Fruit fly (Drosophila melanogaster) whole organism, embryonic: ENCODE data around the gene TfIIS.

Experiments used
- Abd-B ChIP-seq: fragments of 200-800 bp; sonication (Bioruptor generic); optimal IDR thresholded peaks from 2 replicates; lab custom pipeline; 2018; ENCODE audit warnings: missing biosample characterization, mild to moderate bottlenecking, missing genetic modification characterization, moderate library complexity
- Adf1 ChIP-seq: fragments of 200-800 bp; sonication (Bioruptor generic); IDR thresholded peaks from 2 replicates; pipeline ENCODE4 v1.3.6; 2022; ENCODE audit warnings: missing biosample characterization, missing genetic modification characterization
- Aef1 ChIP-seq: fragments of 200-800 bp; sonication (Bioruptor generic); IDR thresholded peaks from 3 replicates; pipeline ENCODE4 v1.3.6; 2022; ENCODE audit warnings: missing biosample characterization, missing genetic modification characterization
- Asciz ChIP-seq: fragments of 200-800 bp; sonication (Bioruptor generic); optimal IDR thresholded peaks from 2 replicates; lab custom pipeline; 2017; ENCODE audit warnings: missing biosample characterization, mild to moderate bottlenecking, missing genetic modification characterization, missing genetic modification reagents
- Bgb ChIP-seq: fragments of 200-800 bp; sonication (Bioruptor generic); IDR thresholded peaks from 2 replicates; pipeline ENCODE4 v1.3.6; 2022; ENCODE audit warnings: missing biosample characterization, missing genetic modification characterization; ENCODE audit not compliant: partially characterized antibody
- CG12659 ChIP-seq: fragments of 200-800 bp; sonication (Bioruptor generic); optimal IDR thresholded peaks from 3 replicates; lab custom pipeline; 2017; ENCODE audit warnings: mild to moderate bottlenecking, missing biosample characterization, missing genetic modification reagents, missing genetic modification characterization
- CG13287 ChIP-seq: fragments of 200-800 bp; sonication (Bioruptor generic); IDR thresholded peaks from 2 replicates; pipeline ENCODE4 v1.3.6; 2022; ENCODE audit warnings: missing biosample characterization, missing genetic modification characterization; ENCODE audit not compliant: partially characterized antibody
- CG17829 ChIP-seq: fragments of 200-800 bp; optimal IDR thresholded peaks from 2 replicates; lab custom pipeline; 2019; ENCODE audit warnings: missing biosample characterization, mild to moderate bottlenecking, missing genetic modification characterization, moderate library complexity
- CG18764 ChIP-seq: fragments of 200-800 bp; sonication (Bioruptor generic); optimal IDR thresholded peaks from 3 replicates; lab custom pipeline; 2016; ENCODE audit warnings: missing biosample characterization, missing genetic modification characterization
- CG30020 ChIP-seq: fragments of 200-800 bp; optimal IDR thresholded peaks from 2 replicates; lab custom pipeline; 2019; ENCODE audit warnings: missing biosample characterization, mild to moderate bottlenecking, missing genetic modification characterization, moderate library complexity
- CG32772 ChIP-seq: fragments of 200-800 bp; sonication (Bioruptor generic); IDR thresholded peaks from 2 replicates; pipeline ENCODE4 v1.3.6; 2022; ENCODE audit warnings: missing biosample characterization, missing genetic modification characterization
- CG3838 ChIP-seq: fragments of 200-800 bp; sonication (Bioruptor generic); optimal IDR thresholded peaks from 3 replicates; lab custom pipeline; 2016; ENCODE audit warnings: missing biosample characterization, missing genetic modification characterization
- CG3847 ChIP-seq: fragments of 200-800 bp; sonication (Bioruptor generic); IDR thresholded peaks from 2 replicates; pipeline ENCODE4 v1.3.6; 2022; ENCODE audit warnings: missing biosample characterization, missing genetic modification characterization
- CG42726 ChIP-seq: fragments of 200-800 bp; sonication (Bioruptor generic); IDR thresholded peaks from 2 replicates; pipeline ENCODE4 v1.3.6; 2022; ENCODE audit warnings: missing biosample characterization, missing genetic modification characterization; ENCODE audit not compliant: partially characterized antibody
- CG4282 ChIP-seq: fragments of 200-800 bp; sonication (Bioruptor generic); optimal IDR thresholded peaks from 2 replicates; lab custom pipeline; 2016; ENCODE audit warnings: missing biosample characterization, missing genetic modification characterization
- CG4617 ChIP-seq: fragments of 200-800 bp; sonication (Bioruptor generic); optimal IDR thresholded peaks from 3 replicates; lab custom pipeline; 2016; ENCODE audit warnings: missing biosample characterization, missing genetic modification characterization, borderline replicate concordance
- CG6765 ChIP-seq: fragments of 200-800 bp; sonication (Bioruptor generic); optimal IDR thresholded peaks from 3 replicates; lab custom pipeline; 2017; ENCODE audit warnings: missing biosample characterization, mild to moderate bottlenecking, missing genetic modification characterization
- CG6854 ChIP-seq: fragments of 200-800 bp; sonication (Bioruptor generic); optimal IDR thresholded peaks from 3 replicates; lab custom pipeline; 2017; ENCODE audit warnings: missing biosample characterization, mild to moderate bottlenecking, missing genetic modification characterization
- CG8281 ChIP-seq: fragments of 200-800 bp; sonication (Bioruptor generic); optimal IDR thresholded peaks from 2 replicates; lab custom pipeline; 2018; ENCODE audit warnings: missing biosample characterization, mild to moderate bottlenecking, missing genetic modification characterization, moderate library complexity
- CG8388 ChIP-seq: fragments of 200-800 bp; sonication (Bioruptor generic); optimal IDR thresholded peaks from 2 replicates; lab custom pipeline; 2019; ENCODE audit warnings: missing biosample characterization, mild to moderate bottlenecking, missing genetic modification characterization, moderate library complexity
- CG8944 ChIP-seq: fragments of 200-800 bp; sonication (Bioruptor generic); optimal IDR thresholded peaks from 3 replicates; lab custom pipeline; 2016; ENCODE audit warnings: missing biosample characterization, missing genetic modification characterization
- CG9437 ChIP-seq: fragments of 200-800 bp; sonication (Bioruptor generic); optimal IDR thresholded peaks from 2 replicates; lab custom pipeline; 2018; ENCODE audit warnings: missing biosample characterization, mild to moderate bottlenecking, missing genetic modification characterization
- CoRest ChIP-seq: fragments of 200-800 bp; sonication (Bioruptor generic); optimal IDR thresholded peaks from 3 replicates; lab custom pipeline; 2018; ENCODE audit warnings: missing biosample characterization, mild to moderate bottlenecking, missing genetic modification characterization, moderate library complexity
- Dfd ChIP-seq, 2 experiments: fragments of >200 bp; optimal IDR thresholded peaks; 2 replicates each; lab custom pipeline; 2017; ENCODE audit warnings: missing biosample characterization in 2 of 2, missing genetic modification characterization in 2 of 2
- HHEX ChIP-seq: fragments of 200-800 bp; sonication (Bioruptor generic); optimal IDR thresholded peaks from 3 replicates; lab custom pipeline; 2017; ENCODE audit warnings: missing biosample characterization, mild to moderate bottlenecking, missing genetic modification characterization, missing genetic modification reagents
- MTF-1 ChIP-seq: fragments of 200-800 bp; sonication (Bioruptor generic); optimal IDR thresholded peaks from 2 replicates; lab custom pipeline; 2018; ENCODE audit warnings: missing biosample characterization, mild to moderate bottlenecking, missing genetic modification characterization, borderline replicate concordance
- Max ChIP-seq: fragments of 200-800 bp; sonication (Bioruptor generic); optimal IDR thresholded peaks from 2 replicates; lab custom pipeline; 2016; ENCODE audit warnings: missing biosample characterization, mild to moderate bottlenecking, missing genetic modification characterization
- PHDP ChIP-seq: fragments of 200-800 bp; sonication (Bioruptor generic); optimal IDR thresholded peaks from 3 replicates; lab custom pipeline; 2018; ENCODE audit warnings: missing biosample characterization, mild to moderate bottlenecking, missing genetic modification characterization, moderate library complexity
- Rx ChIP-seq: fragments of 200-800 bp; sonication (Bioruptor generic); IDR thresholded peaks from 2 replicates; pipeline ENCODE4 v1.3.6; 2022; ENCODE audit warnings: missing biosample characterization, missing genetic modification characterization
- Side ChIP-seq: fragments of 200-800 bp; sonication (Bioruptor generic); optimal IDR thresholded peaks from 2 replicates; lab custom pipeline; 2016; ENCODE audit warnings: missing biosample characterization, missing genetic modification characterization
- ato ChIP-seq: fragments of 200-800 bp; sonication (Bioruptor generic); IDR thresholded peaks from 2 replicates; pipeline ENCODE4 v1.3.6; 2022; ENCODE audit warnings: missing biosample characterization, missing genetic modification characterization; ENCODE audit not compliant: partially characterized antibody
- br ChIP-seq: fragments of >200 bp; optimal IDR thresholded peaks from 2 replicates; lab custom pipeline; 2017
- chm ChIP-seq: fragments of 200-800 bp; sonication (Bioruptor generic); IDR thresholded peaks from 2 replicates; pipeline ENCODE4 v1.3.6; 2022; ENCODE audit warnings: missing biosample characterization, missing genetic modification characterization
- chn ChIP-seq: fragments of 200-800 bp; sonication (Bioruptor generic); optimal IDR thresholded peaks from 2 replicates; lab custom pipeline; 2016; ENCODE audit warnings: missing biosample characterization, missing genetic modification characterization
- disco-r ChIP-seq: fragments of 200-800 bp; sonication (Bioruptor generic); optimal IDR thresholded peaks from 2 replicates; lab custom pipeline; 2016; ENCODE audit warnings: missing biosample characterization, missing genetic modification characterization
- exex ChIP-seq: fragments of 200-800 bp; sonication (Bioruptor generic); optimal IDR thresholded peaks from 4 replicates; lab custom pipeline; 2018; ENCODE audit warnings: missing biosample characterization, mild to moderate bottlenecking, missing genetic modification characterization, moderate library complexity
- eyg ChIP-seq: fragments of 200-800 bp; sonication (Bioruptor generic); optimal IDR thresholded peaks from 3 replicates; lab custom pipeline; 2016; ENCODE audit warnings: missing biosample characterization, missing genetic modification characterization
- fd102C ChIP-seq: fragments of 200-800 bp; sonication (Bioruptor generic); optimal IDR thresholded peaks from 2 replicates; lab custom pipeline; 2018; ENCODE audit warnings: missing biosample characterization, mild to moderate bottlenecking, missing genetic modification characterization, moderate library complexity
- ftz-f1 ChIP-seq: fragments of 200-800 bp; sonication (Bioruptor generic); optimal IDR thresholded peaks from 2 replicates; lab custom pipeline; 2016; ENCODE audit warnings: missing biosample characterization, missing genetic modification characterization
- gcm ChIP-seq: fragments of 200-800 bp; sonication (Bioruptor generic); optimal IDR thresholded peaks from 2 replicates; lab custom pipeline; 2019; ENCODE audit warnings: missing biosample characterization, mild to moderate bottlenecking, missing genetic modification characterization, moderate library complexity
- hbn ChIP-seq: fragments of 200-800 bp; sonication (Bioruptor generic); IDR thresholded peaks from 2 replicates; pipeline ENCODE4 v1.3.6; 2022; ENCODE audit warnings: missing biosample characterization, missing genetic modification characterization; ENCODE audit not compliant: partially characterized antibody
- kay ChIP-seq: fragments of 200-800 bp; sonication (Bioruptor generic); optimal IDR thresholded peaks from 2 replicates; lab custom pipeline; 2016; ENCODE audit warnings: missing biosample characterization, missing genetic modification characterization
- ken ChIP-seq: fragments of 200-800 bp; sonication (Bioruptor generic); IDR thresholded peaks from 3 replicates; pipeline ENCODE4 v1.3.6; 2022; ENCODE audit warnings: missing biosample characterization, missing genetic modification characterization
- pzg ChIP-seq: fragments of 200-800 bp; sonication (Bioruptor generic); optimal IDR thresholded peaks from 3 replicates; lab custom pipeline; 2018; ENCODE audit warnings: missing biosample characterization, mild to moderate bottlenecking, missing genetic modification characterization, moderate library complexity
- slbo ChIP-seq: fragments of 200-800 bp; sonication (Bioruptor generic); IDR thresholded peaks from 2 replicates; pipeline ENCODE4 v1.3.6; 2022; ENCODE audit warnings: missing biosample characterization, missing genetic modification characterization
- tgo ChIP-seq: fragments of 200-800 bp; sonication (Bioruptor generic); IDR thresholded peaks from 3 replicates; pipeline ENCODE4 v1.3.6; 2022; ENCODE audit warnings: missing biosample characterization, missing genetic modification characterization
- unc-4 ChIP-seq: fragments of 200-800 bp; sonication (Bioruptor generic); IDR thresholded peaks from 2 replicates; pipeline ENCODE4 v1.3.6; 2022; ENCODE audit warnings: missing biosample characterization, missing genetic modification characterization; ENCODE audit not compliant: partially characterized antibody
- usp ChIP-seq: fragments of >200 bp; optimal IDR thresholded peaks from 2 replicates; lab custom pipeline; 2017; ENCODE audit warnings: missing biosample characterization, missing genetic modification characterization

Gene TfIIS

dm6 chr2L:15056359-15057220 lies 4.0 kb downstream of the TfIIS start (continued):
- TF ChIP-seq Bgb (GFP tag; lab: Robert Waterston, UW): 0 out of 2 replicates have a peak, but pooled peaks have one; percentile 14
- peak; percentile 38 for TF ChIP-seq chm
- TF ChIP-seq MTF-1 (GFP tag; lab: Kevin White, UChicago): peak; percentile 27
- TF ChIP-seq ftz-f1 (GFP tag; lab: Kevin White, UChicago): peak; percentile 37
- TF ChIP-seq CG18764: peak; percentile 44
- peak; percentile 80 for TF ChIP-seq CoRest (tag; lab: Kevin White, UChicago)
- peak; percentile 31 for TF ChIP-seq Abd-B
- TF ChIP-seq CG30020 (tag; lab: Kevin White, UChicago): peak; percentile 27
- peak; percentile 76 for TF ChIP-seq HHEX
- peak; percentile 74 for TF ChIP-seq gcm
- TF ChIP-seq CG4282: no peak
- peak; percentile 63 for TF ChIP-seq CG32772 (GFP tag; lab: Robert Waterston, UW)
- TF ChIP-seq CG8281 (tag; lab: Kevin White, UChicago): peak; percentile 55
- peak; percentile 13 for TF ChIP-seq CG4617 (GFP tag; lab: Kevin White, UChicago)
- TF ChIP-seq tgo (GFP tag; lab: Robert Waterston, UW): peak; percentile 78
- TF ChIP-seq fd102C (GFP tag; lab: Kevin White, UChicago): no peak
- no peak for TF ChIP-seq usp (GFP tag; lab: Kevin White, UChicago)
- peak; percentile 78 for TF ChIP-seq CG9437 (GFP tag; lab: Kevin White, UChicago)
- peak; percentile 59; the same call in 2 of the 3 replicates for TF ChIP-seq Aef1 (GFP tag; lab: Robert Waterston, UW)
- TF ChIP-seq CG3838 (GFP tag; lab: Kevin White, UChicago): no peak
- peak; percentile 77 for TF ChIP-seq PHDP (tag; lab: Kevin White, UChicago)
- peak; percentile 51 for TF ChIP-seq CG6765
- TF ChIP-seq CG8388 (GFP tag; lab: Kevin White, UChicago): peak; percentile 69
- peak; percentile 23; the same call in 1 of the 2 replicates for TF ChIP-seq Adf1 (GFP tag; lab: Robert Waterston, UW)
- peak; percentile 61 for TF ChIP-seq slbo (GFP tag; lab: Robert Waterston, UW)
- TF ChIP-seq CG42726 (GFP tag; lab: Robert Waterston, UW): no peak
- TF ChIP-seq Max (GFP tag; lab: Kevin White, UChicago): peak; percentile 64
- no peak for TF ChIP-seq unc-4 (GFP tag; lab: Robert Waterston, UW)
- TF ChIP-seq kay (GFP tag; lab: Kevin White, UChicago): peak; percentile 37
- no peak for TF ChIP-seq CG13287
- no peak for TF ChIP-seq Side (GFP tag; lab: Kevin White, UChicago)
- TF ChIP-seq hbn (GFP tag; lab: Robert Waterston, UW): 0 out of 2 replicates have a peak, but pooled peaks have one; percentile 21
- peak; percentile 85 for TF ChIP-seq CG17829
- peak; percentile 73 for TF ChIP-seq CG12659
- TF ChIP-seq eyg (GFP tag; lab: Kevin White, UChicago): no peak
- peak; percentile 72; the same call in 1 of the 3 replicates for TF ChIP-seq ken (GFP tag; lab: Robert Waterston, UW)
- peak; percentile 60 for TF ChIP-seq chn
- no peak for TF ChIP-seq br (lab: Kevin White, UChicago)
- TF ChIP-seq ato (GFP tag; lab: Robert Waterston, UW): no peak
- peak; percentile 51; the same call in 1 of the 2 replicates for TF ChIP-seq CG3847 (GFP tag; lab: Robert Waterston, UW)
- TF ChIP-seq Asciz (GFP tag; lab: Kevin White, UChicago): peak; percentile 85
- no peak for TF ChIP-seq pzg (GFP tag; lab: Kevin White, UChicago)
- TF ChIP-seq CG6854: peak; percentile 65
- no peak for TF ChIP-seq Dfd (GFP tag; optimal IDR thresholded peaks at IDR 0.05; lab: Kevin White, UChicago)
- no peak; the same call in 1 of the 2 replicates for TF ChIP-seq Rx (GFP tag; lab: Robert Waterston, UW)
- no peak for TF ChIP-seq disco-r (GFP tag; lab: Kevin White, UChicago)
- no peak for TF ChIP-seq CG8944 (GFP tag; lab: Kevin White, UChicago)
- peak; percentile 19 for TF ChIP-seq exex (tag; lab: Kevin White, UChicago)
